Worm (Caenorhabditis elegans): ENCODE results near the gene latd-1.

latd-1 gene

ce11 chrX:7932453-7932852 lies 34.9 kb upstream of the latd-1 start:
- TF ChIP-seq mec-3 (tag; optimal IDR thresholded peaks at IDR 0.05; ENCODE audit: borderline replicate concordance) = no peak
- TF ChIP-seq ceh-14 (tag; optimal IDR thresholded peaks at IDR 0.05) = no peak
- no peak for TF ChIP-seq ref-2 (tag; optimal IDR thresholded peaks at IDR 0.05)
- TF ChIP-seq hlh-8 (tag; optimal IDR thresholded peaks at IDR 0.05) = no peak
- no peak for TF ChIP-seq T23F11.4 (GFP tag; optimal IDR thresholded peaks at IDR 0.05)
- no peak for TF ChIP-seq pros-1 (tag; optimal IDR thresholded peaks at IDR 0.05)
- TF ChIP-seq ttx-3 (tag; optimal IDR thresholded peaks at IDR 0.05) = no peak
- no peak for TF ChIP-seq che-1 (tag; optimal IDR thresholded peaks at IDR 0.05)
- no peak for TF ChIP-seq ceh-18 (tag; optimal IDR thresholded peaks at IDR 0.05)
- no peak for TF ChIP-seq fkh-10 (GFP tag; optimal IDR thresholded peaks at IDR 0.05)

- TF ChIP-seq fax-1 (tag; optimal IDR thresholded peaks at IDR 0.05) = no peak
- no peak for TF ChIP-seq ttx-3 (tag; optimal IDR thresholded peaks at IDR 0.05)
- TF ChIP-seq dmd-4 (tag; optimal IDR thresholded peaks at IDR 0.05; ENCODE audit: borderline replicate concordance) = no peak
- TF ChIP-seq nfya-1 (tag; optimal IDR thresholded peaks at IDR 0.05) = no peak
- TF ChIP-seq tbx-2 (tag; optimal IDR thresholded peaks at IDR 0.05) = no peak
- no peak for TF ChIP-seq pros-1 (tag; optimal IDR thresholded peaks at IDR 0.05)
- TF ChIP-seq ceh-9 (tag; optimal IDR thresholded peaks at IDR 0.05) = no peak
- TF ChIP-seq lim-6 (tag; optimal IDR thresholded peaks at IDR 0.05) = no peak
- TF ChIP-seq ceh-2 (tag; optimal IDR thresholded peaks at IDR 0.05) = no peak
- TF ChIP-seq K09A11.1 (tag; optimal IDR thresholded peaks at IDR 0.05; ENCODE audit: insufficient read depth) = no peak
- no peak for TF ChIP-seq sdc-2 (tag; optimal IDR thresholded peaks at IDR 0.05)
These were observed 32.9 kb upstream of the latd-1 start, which contains the start of gene zig-3 for ce11 chrX:7930450-7930849. zig-3 (plus strand) TSS chrX:7930750.

ce11 chrX:7925134-7925533 lies 27.5 kb upstream of the latd-1 start, which contains the start of gene zig-4:
zig-4 (plus strand) TSS chrX:7925434.
- TF ChIP-seq madf-2 (tag; optimal IDR thresholded peaks at IDR 0.05) (no peak), lin-11 (tag; optimal IDR thresholded peaks at IDR 0.05) (no peak), ceh-24 (tag; optimal IDR thresholded peaks at IDR 0.05) (no peak), unc-42 (tag; optimal IDR thresholded peaks at IDR 0.05) (no peak), pros-1 (tag; optimal IDR thresholded peaks at IDR 0.05) (no peak), unc-86 (tag; optimal IDR thresholded peaks at IDR 0.05) (no peak), zip-5 (tag; optimal IDR thresholded peaks at IDR 0.05) (no peak), ceh-14 (tag; optimal IDR thresholded peaks at IDR 0.05) (no peak), dve-1 (tag; optimal IDR thresholded peaks at IDR 0.05) (no peak), nhr-232 (tag; optimal IDR thresholded peaks at IDR 0.05) (no peak), elt-2 (tag; optimal IDR thresholded peaks at IDR 0.05) (no peak)

- TF ChIP-seq che-1 (tag; optimal IDR thresholded peaks at IDR 0.05) (no peak), hlh-15 (tag; optimal IDR thresholded peaks at IDR 0.05) (no peak), ref-2 (tag; optimal IDR thresholded peaks at IDR 0.05) (no peak), fkh-6 (tag; optimal IDR thresholded peaks at IDR 0.05) (no peak), nhr-11 (tag; optimal IDR thresholded peaks at IDR 0.05) (no peak), ets-4 (tag; optimal IDR thresholded peaks at IDR 0.05) (no peak), ceh-6 (GFP tag; optimal IDR thresholded peaks at IDR 0.05) (no peak), mec-3 (tag; optimal IDR thresholded peaks at IDR 0.05; ENCODE audit: borderline replicate concordance) (no peak), ceh-30 (tag; optimal IDR thresholded peaks at IDR 0.05) (no peak), T23F11.4 (GFP tag; optimal IDR thresholded peaks at IDR 0.05) (no peak), C38D4.7 (GFP tag; optimal IDR thresholded peaks at IDR 0.05) (no peak), madf-2 (tag; optimal IDR thresholded peaks at IDR 0.05) (no peak), pros-1 (tag; optimal IDR thresholded peaks at IDR 0.05) (no peak)
These were observed 23.5 kb upstream of the latd-1 start for ce11 chrX:7921130-7921529.

ce11 chrX:7916076-7916475 lies 18.5 kb upstream of the latd-1 start:
- TF ChIP-seq ceh-48 (tag; optimal IDR thresholded peaks at IDR 0.05) (no peak), ceh-6 (GFP tag; optimal IDR thresholded peaks at IDR 0.05) (no peak), ceh-22 (tag; optimal IDR thresholded peaks at IDR 0.05) (no peak), rnt-1 (tag; optimal IDR thresholded peaks at IDR 0.05) (no peak), ceh-19 (GFP tag; optimal IDR thresholded peaks at IDR 0.05) (no peak), lin-11 (tag; optimal IDR thresholded peaks at IDR 0.05) (no peak), hlh-6 (tag; optimal IDR thresholded peaks at IDR 0.05) (no peak), K02D7.2 (tag; optimal IDR thresholded peaks at IDR 0.05) (no peak), sox-4 (tag; optimal IDR thresholded peaks at IDR 0.05) (no peak), syd-9 (tag; optimal IDR thresholded peaks at IDR 0.05) (no peak), sox-2 (GFP tag; IDR thresholded peaks at IDR 0.05) (no peak), hlh-8 (tag; optimal IDR thresholded peaks at IDR 0.05) (no peak), Y22D7AL.16 (tag; optimal IDR thresholded peaks at IDR 0.05) (no peak)

Data from whole organism, late embryonic.